Worm (Caenorhabditis elegans) whole organism, L4 larva: ENCODE results near the gene nhr-252.
A peak's percentile ranks its signal among the peaks of the same experiment; 100 is the strongest.

Experiments used
- D1046.2 ChIP-seq: fragments of 200-800 bp; sonication (Bioruptor generic); IDR thresholded peaks from 2 replicates; pipeline ENCODE4 v1.3.6; 2022; ENCODE audit warnings: missing genetic modification characterization, missing compliant biosample characterization
- F26F4.8 ChIP-seq: fragments of 200-800 bp; sonication (Bioruptor generic); conservative IDR thresholded peaks from 2 replicates; pipeline ENCODE4 v1.3.6; 2022; ENCODE audit warnings: missing genetic modification characterization, missing compliant biosample characterization
- F37D6.2 ChIP-seq: sonication (generic microtip); optimal IDR thresholded peaks from 2 replicates; lab custom pipeline; 2016; ENCODE audit warnings: mild to moderate bottlenecking, missing genetic modification characterization, missing compliant biosample characterization
- F49E8.2 ChIP-seq: sonication (generic microtip); optimal IDR thresholded peaks from 2 replicates; lab custom pipeline; 2016; ENCODE audit warnings: missing compliant biosample characterization, mild to moderate bottlenecking, missing genetic modification characterization, borderline replicate concordance
- R02D3.7 ChIP-seq: fragments of 150-350 bp; sonication (generic microtip); optimal IDR thresholded peaks from 3 replicates; lab custom pipeline; 2014; ENCODE audit warnings: missing biosample characterization, missing genetic modification characterization
- Y105C5A.15 ChIP-seq: fragments of 200-800 bp; sonication (Bioruptor generic); IDR thresholded peaks from 2 replicates; pipeline ENCODE4 v1.3.6; 2022; ENCODE audit warnings: missing genetic modification characterization, missing compliant biosample characterization
- Y48G9A.11 ChIP-seq: fragments of 200-800 bp; sonication (Bioruptor generic); IDR thresholded peaks from 2 replicates; pipeline ENCODE4 v1.3.6; 2022; ENCODE audit warnings: missing genetic modification reagents, missing genetic modification characterization, missing compliant biosample characterization
- ZK337.2 ChIP-seq: fragments of 200-800 bp; sonication (Bioruptor generic); IDR thresholded peaks from 2 replicates; pipeline ENCODE4 v1.3.6; 2022; ENCODE audit warnings: missing genetic modification reagents, missing genetic modification characterization, missing compliant biosample characterization
- aly-2 ChIP-seq: sonication (generic microtip); optimal IDR thresholded peaks from 2 replicates; lab custom pipeline; 2018; ENCODE audit warnings: missing biosample characterization, missing genetic modification characterization
- attf-4 ChIP-seq: sonication (generic microtip); optimal IDR thresholded peaks from 3 replicates; lab custom pipeline; 2017; ENCODE audit warnings: missing biosample characterization, missing genetic modification characterization
- ceh-32 ChIP-seq: sonication (generic microtip); optimal IDR thresholded peaks from 2 replicates; lab custom pipeline; 2016; ENCODE audit warnings: mild to moderate bottlenecking, missing genetic modification characterization, missing compliant biosample characterization; ENCODE audit not compliant: poor library complexity
- daf-12 ChIP-seq: fragments of 150-350 bp; optimal IDR thresholded peaks from 2 replicates; lab custom pipeline; 2014; ENCODE audit warnings: missing biosample characterization, missing genetic modification reagents, missing genetic modification characterization
- dmd-6 ChIP-seq: fragments of 200-800 bp; sonication (Bioruptor generic); IDR thresholded peaks from 2 replicates; pipeline ENCODE4 v1.3.6; 2022; ENCODE audit warnings: missing genetic modification reagents, missing genetic modification characterization, missing compliant biosample characterization
- dpl-1 ChIP-seq: fragments of 150-350 bp; optimal IDR thresholded peaks from 2 replicates; lab custom pipeline; 2014; ENCODE audit warnings: missing biosample characterization, missing genetic modification reagents, missing genetic modification characterization
- duxl-1 ChIP-seq: sonication (generic microtip); optimal IDR thresholded peaks from 2 replicates; lab custom pipeline; 2016; ENCODE audit warnings: mild to moderate bottlenecking, missing genetic modification characterization, moderate library complexity, missing compliant biosample characterization; ENCODE audit not compliant: poor library complexity
- dve-1 ChIP-seq: sonication (generic microtip); optimal IDR thresholded peaks from 2 replicates; lab custom pipeline; 2017; ENCODE audit warnings: antibody characterized with exemption, mild to moderate bottlenecking, missing genetic modification characterization, missing compliant biosample characterization; ENCODE audit not compliant: insufficient read depth
- egl-43 ChIP-seq: fragments of 200-800 bp; sonication (Bioruptor generic); IDR thresholded peaks from 2 replicates; pipeline ENCODE4 v1.3.6; 2022; ENCODE audit warnings: missing genetic modification reagents, missing genetic modification characterization, missing compliant biosample characterization
- fos-1 ChIP-seq: fragments of 150-350 bp; optimal IDR thresholded peaks from 2 replicates; lab custom pipeline; 2014; ENCODE audit warnings: missing biosample characterization, missing genetic modification characterization
- gei-8 ChIP-seq: fragments of 200-800 bp; sonication (Bioruptor generic); optimal IDR thresholded peaks from 2 replicates; lab custom pipeline; 2018; ENCODE audit warnings: mild to moderate bottlenecking, missing genetic modification characterization, missing compliant biosample characterization
- hlh-11 ChIP-seq: fragments of 200-800 bp; sonication (Bioruptor generic); optimal IDR thresholded peaks from 2 replicates; lab custom pipeline; 2018; ENCODE audit warnings: mild to moderate bottlenecking, missing genetic modification characterization, missing compliant biosample characterization
- hlh-30 ChIP-seq: sonication (generic microtip); optimal IDR thresholded peaks from 2 replicates; lab custom pipeline; 2017; ENCODE audit warnings: antibody characterized with exemption, mild to moderate bottlenecking, missing genetic modification characterization, missing compliant biosample characterization; ENCODE audit not compliant: insufficient read depth
- jun-1 ChIP-seq: fragments of 150-350 bp; optimal IDR thresholded peaks from 2 replicates; lab custom pipeline; 2014; ENCODE audit warnings: missing biosample characterization, missing genetic modification reagents, missing genetic modification characterization
- lin-38 ChIP-seq: fragments of 200-800 bp; sonication (Bioruptor generic); IDR thresholded peaks from 2 replicates; pipeline ENCODE4 v1.3.6; 2022; ENCODE audit warnings: missing genetic modification reagents, missing genetic modification characterization, missing compliant biosample characterization
- mdl-1 ChIP-seq, 2 experiments: fragments of 150-350 bp in 1 of 2; sonication (generic microtip) in 1 of 2; optimal IDR thresholded peaks; 2 replicates each; lab custom pipeline; 2014 to 2017; ENCODE audit warnings: missing biosample characterization in 2 of 2, missing genetic modification characterization in 2 of 2
- mdt-29 ChIP-seq: fragments of 200-800 bp; sonication (Bioruptor generic); IDR thresholded peaks from 2 replicates; pipeline ENCODE4 v1.3.6; 2022; ENCODE audit warnings: missing genetic modification reagents, missing genetic modification characterization, missing compliant biosample characterization
- mxl-3 ChIP-seq: fragments of 200-800 bp; sonication (Bioruptor generic); optimal IDR thresholded peaks from 2 replicates; lab custom pipeline; 2018; ENCODE audit warnings: mild to moderate bottlenecking, missing genetic modification characterization, missing compliant biosample characterization
- nhr-10 ChIP-seq: fragments of 150-350 bp; optimal IDR thresholded peaks from 2 replicates; lab custom pipeline; 2014; ENCODE audit warnings: missing biosample characterization, missing genetic modification characterization
- nhr-102 ChIP-seq: sonication (generic microtip); optimal IDR thresholded peaks from 2 replicates; lab custom pipeline; 2016; ENCODE audit warnings: mild to moderate bottlenecking, missing genetic modification characterization, moderate library complexity, missing compliant biosample characterization
- nhr-11 ChIP-seq: fragments of 150-350 bp; optimal IDR thresholded peaks from 2 replicates; lab custom pipeline; 2014; ENCODE audit warnings: missing biosample characterization, missing genetic modification characterization
- nhr-237 ChIP-seq: sonication (generic microtip); optimal IDR thresholded peaks from 2 replicates; lab custom pipeline; 2017; ENCODE audit warnings: missing biosample characterization, missing genetic modification characterization
- nhr-25 ChIP-seq: sonication (generic microtip); optimal IDR thresholded peaks from 2 replicates; lab custom pipeline; 2017; ENCODE audit warnings: missing genetic modification characterization, mild to moderate bottlenecking, missing compliant biosample characterization, antibody characterized with exemption, moderate library complexity, borderline replicate concordance; ENCODE audit not compliant: insufficient read depth
- nhr-48 ChIP-seq: sonication (generic microtip); optimal IDR thresholded peaks from 2 replicates; lab custom pipeline; 2016; ENCODE audit warnings: mild to moderate bottlenecking, missing genetic modification characterization, missing compliant biosample characterization
- nhr-76 ChIP-seq: fragments of 150-350 bp; optimal IDR thresholded peaks from 2 replicates; lab custom pipeline; 2014; ENCODE audit warnings: missing biosample characterization, missing genetic modification characterization
- nhr-77 ChIP-seq: fragments of 150-350 bp; optimal IDR thresholded peaks from 2 replicates; lab custom pipeline; 2014; ENCODE audit warnings: missing biosample characterization, missing genetic modification characterization
- php-3 ChIP-seq: fragments of 200-800 bp; sonication (Bioruptor generic); IDR thresholded peaks from 2 replicates; pipeline ENCODE4 v1.3.6; 2022; ENCODE audit warnings: missing genetic modification reagents, missing genetic modification characterization, missing compliant biosample characterization
- pqm-1 ChIP-seq: sonication (generic microtip); optimal IDR thresholded peaks from 2 replicates; lab custom pipeline; 2017; ENCODE audit warnings: missing biosample characterization, missing genetic modification characterization
- set-16 ChIP-seq: fragments of 200-800 bp; sonication (Bioruptor generic); IDR thresholded peaks from 2 replicates; pipeline ENCODE4 v1.3.6; 2022; ENCODE audit warnings: missing genetic modification reagents, missing genetic modification characterization, missing compliant biosample characterization
- spr-1 ChIP-seq: sonication (generic microtip); optimal IDR thresholded peaks from 2 replicates; lab custom pipeline; 2016; ENCODE audit warnings: mild to moderate bottlenecking, missing genetic modification characterization, missing compliant biosample characterization
- spr-3 ChIP-seq: fragments of 200-800 bp; sonication (Bioruptor generic); optimal IDR thresholded peaks from 2 replicates; lab custom pipeline; 2018; ENCODE audit warnings: mild to moderate bottlenecking, missing genetic modification characterization, missing compliant biosample characterization
- tra-1 ChIP-seq: fragments of 200-800 bp; sonication (Bioruptor generic); IDR thresholded peaks from 2 replicates; pipeline ENCODE4 v1.3.6; 2022; ENCODE audit warnings: missing genetic modification reagents, missing genetic modification characterization, missing compliant biosample characterization
- unc-39 ChIP-seq: sonication (generic microtip); optimal IDR thresholded peaks from 2 replicates; lab custom pipeline; 2017; ENCODE audit warnings: missing biosample characterization, missing genetic modification characterization
- zag-1 ChIP-seq: fragments of 150-350 bp; optimal IDR thresholded peaks from 2 replicates; lab custom pipeline; 2014; ENCODE audit warnings: missing biosample characterization, missing genetic modification characterization

The nhr-252 gene

ce11 chrV:385488-385887 is 18.9 kb upstream of the nhr-252 start, which contains the start of gene lipl-5 (continued):
- TF ChIP-seq pqm-1 (peak; percentile 85), hlh-30 (tag; lab: Kevin White, UChicago) (peak; percentile 50), php-3 (GFP tag; lab: Robert Waterston, UW) (peak; percentile 87), zag-1 (tag; lab: Kevin White, UChicago) (no peak), spr-1 (no peak), aly-2 (no peak), jun-1 (no peak), dve-1 (peak; percentile 65), nhr-77 (tag; lab: Kevin White, UChicago) (peak; percentile 86), dmd-6 (GFP tag; lab: Robert Waterston, UW) (peak; percentile 90), mxl-3 (GFP tag; lab: Kevin White, UChicago) (peak; percentile 83), mdl-1 (tag; optimal IDR thresholded peaks at IDR 0.05; lab: Kevin White, UChicago) (peak in 1 of 2 experiments; percentile 48), lin-38 (GFP tag; lab: Robert Waterston, UW) (no peak), set-16 (no peak), egl-43 (no peak), fos-1 (tag; lab: Kevin White, UChicago) (no peak), unc-39 (no peak), nhr-102 (tag; lab: Kevin White, UChicago) (peak; percentile 48), tra-1 (GFP tag; lab: Robert Waterston, UW) (0 out of 2 replicates have a peak, but pooled peaks have one; percentile 34), hlh-11 (tag; lab: Kevin White, UChicago) (peak; percentile 73), nhr-10 (tag; lab: Kevin White, UChicago) (no peak), F37D6.2 (no peak), spr-3 (GFP tag; lab: Kevin White, UChicago) (no peak), nhr-237 (tag; lab: Kevin White, UChicago) (no peak), F49E8.2 (tag; lab: Kevin White, UChicago) (no peak)
- TF ChIP-seq, all 104 proteins: peak for 15

- TF ChIP-seq F26F4.8 (GFP tag; lab: Robert Waterston, UW) (no peak), gei-8 (GFP tag; lab: Kevin White, UChicago) (peak; percentile 20), nhr-76 (tag; lab: Kevin White, UChicago) (no peak), pqm-1 (no peak), dmd-6 (GFP tag; lab: Robert Waterston, UW) (no peak)
These were observed 16.0 kb upstream of the nhr-252 start, which contains the start of gene ZK6.6 for ce11 chrV:388397-388796. Gene ZK6.6 (plus strand): TSS chrV:388697.

ce11 chrV:392199-392678 is 12.2 kb upstream of the nhr-252 start, which contains the start of gene nhr-254:
Gene nhr-254 (plus strand): TSS chrV:392628.
- TF ChIP-seq dve-1 (no peak), gei-8 (GFP tag; lab: Kevin White, UChicago) (no peak), nhr-48 (tag; lab: Kevin White, UChicago) (no peak), nhr-11 (tag; lab: Kevin White, UChicago) (peak; percentile 31), egl-43 (no peak), ZK337.2 (GFP tag; lab: Robert Waterston, UW) (no peak)

- TF ChIP-seq Y105C5A.15 (GFP tag; lab: Robert Waterston, UW), result no peak
- TF ChIP-seq Y48G9A.11 (GFP tag; lab: Robert Waterston, UW), result no peak
- no peak for TF ChIP-seq D1046.2
- no peak for TF ChIP-seq egl-43
- no peak for TF ChIP-seq dpl-1 (GFP tag; lab: Kevin White, UChicago)
- TF ChIP-seq gei-8 (GFP tag; lab: Kevin White, UChicago), result no peak
- TF ChIP-seq set-16, result no peak
- no peak for TF ChIP-seq nhr-11 (tag; lab: Kevin White, UChicago)
- TF ChIP-seq mxl-3 (GFP tag; lab: Kevin White, UChicago), result no peak
- TF ChIP-seq R02D3.7 (tag; lab: Kevin White, UChicago), result no peak
- no peak for TF ChIP-seq duxl-1 (tag; lab: Kevin White, UChicago)
- no peak for TF ChIP-seq daf-12
- no peak for TF ChIP-seq ceh-32 (tag; lab: Kevin White, UChicago)
- no peak for TF ChIP-seq pqm-1
- TF ChIP-seq attf-4 (tag; lab: Kevin White, UChicago), result no peak
- TF ChIP-seq nhr-25, result no peak
- no peak for TF ChIP-seq mdt-29 (GFP tag; lab: Robert Waterston, UW)
These were observed 8.1 kb upstream of the nhr-252 start, which contains the start of gene nhr-253 for ce11 chrV:396309-396708. Gene nhr-253 (plus strand): TSS chrV:396593.
